Worm (Caenorhabditis elegans) whole organism, L1 larva: ENCODE data around the gene Y43F8B.17.

Source experiments
- aha-1 ChIP-seq: fragments of 150-350 bp; optimal IDR thresholded peaks from 2 replicates; lab custom pipeline; 2014; ENCODE audit warnings: missing biosample characterization, missing genetic modification characterization
- ceh-90 ChIP-seq: sonication (generic microtip); optimal IDR thresholded peaks from 2 replicates; lab custom pipeline; 2016; ENCODE audit warnings: missing genetic modification characterization, missing compliant biosample characterization
- elt-3 ChIP-seq, 6 experiments: fragments of 150-350 bp in 1 of 6; sonication (generic microtip); optimal IDR thresholded peaks; 2 replicates each; lab custom pipeline; 2017 to 2018; ENCODE audit warnings: missing biosample characterization in 6 of 6, missing genetic modification characterization in 6 of 6, inconsistent platforms in 1 of 6
- lin-15B ChIP-seq: fragments of 150-350 bp; sonication (generic microtip); optimal IDR thresholded peaks from 3 replicates; lab custom pipeline; 2014; ENCODE audit warnings: missing biosample characterization, missing genetic modification characterization
- lin-39 ChIP-seq: fragments of 150-350 bp; optimal IDR thresholded peaks from 2 replicates; lab custom pipeline; 2014; ENCODE audit warnings: missing biosample characterization, missing genetic modification reagents, missing genetic modification characterization
- mep-1 ChIP-seq: fragments of 150-350 bp; optimal IDR thresholded peaks from 2 replicates; lab custom pipeline; 2014; ENCODE audit warnings: missing biosample characterization, missing genetic modification characterization
- nhr-237 ChIP-seq: fragments of 150-350 bp; optimal IDR thresholded peaks from 2 replicates; lab custom pipeline; 2014; ENCODE audit warnings: missing biosample characterization, missing genetic modification characterization
- nhr-28 ChIP-seq: fragments of 150-350 bp; optimal IDR thresholded peaks from 2 replicates; lab custom pipeline; 2014; ENCODE audit warnings: missing biosample characterization, missing genetic modification characterization
- pag-3 ChIP-seq: sonication (generic microtip); optimal IDR thresholded peaks from 2 replicates; lab custom pipeline; 2017; ENCODE audit warnings: missing genetic modification characterization, mild to moderate bottlenecking, missing compliant biosample characterization, antibody characterized with exemption, borderline replicate concordance; ENCODE audit not compliant: insufficient read depth
- sox-4 ChIP-seq: sonication (generic microtip); optimal IDR thresholded peaks from 2 replicates; lab custom pipeline; 2016; ENCODE audit warnings: missing genetic modification characterization, missing compliant biosample characterization
- unc-30 ChIP-seq: sonication (generic microtip); optimal IDR thresholded peaks from 2 replicates; lab custom pipeline; 2017; ENCODE audit warnings: missing biosample characterization, missing genetic modification characterization
- ztf-11 ChIP-seq, 2 experiments: sonication (generic microtip); optimal IDR thresholded peaks; 2 replicates each; lab custom pipeline; 2016 to 2017; ENCODE audit warnings: missing genetic modification characterization in 2 of 2, missing biosample characterization in 1 of 2, missing compliant biosample characterization in 1 of 2

- no peak for TF ChIP-seq aha-1
- no peak for TF ChIP-seq elt-3 (tag; optimal IDR thresholded peaks at IDR 0.05; lab: Kevin White, UChicago)
- TF ChIP-seq nhr-28 (tag; lab: Kevin White, UChicago), result no peak
- TF ChIP-seq nhr-237 (tag; lab: Kevin White, UChicago), result no peak
- TF ChIP-seq ceh-90 (tag; lab: Kevin White, UChicago), result no peak
- TF ChIP-seq lin-15B (tag; lab: Kevin White, UChicago), result no peak
- TF ChIP-seq unc-30 (tag; lab: Kevin White, UChicago), result no peak
- TF ChIP-seq sox-4, result no peak
- no peak for TF ChIP-seq lin-39
- no peak for TF ChIP-seq ztf-11 (tag; optimal IDR thresholded peaks at IDR 0.05; lab: Kevin White, UChicago)
- no peak for TF ChIP-seq mep-1 (tag; lab: Kevin White, UChicago)
- no peak for TF ChIP-seq pag-3 (tag; lab: Kevin White, UChicago)
Measured at ce11 chrV:19520597-19521322, 36.2 kb downstream of the Y43F8B.17 start.
